Fruit fly (Drosophila melanogaster) whole organism, embryonic: Measurements from ENCODE around the gene CG44838.
A peak's percentile ranks its signal among the peaks of the same experiment; 100 is the strongest.

Experiments
- CG10147 ChIP-seq: fragments of 200-800 bp; sonication (Bioruptor generic); optimal IDR thresholded peaks from 2 replicates; lab custom pipeline; 2019; ENCODE audit warnings: missing biosample characterization, mild to moderate bottlenecking, missing genetic modification characterization, moderate library complexity
- CG10959 ChIP-seq: fragments of 200-800 bp; sonication (Bioruptor generic); IDR thresholded peaks from 2 replicates; pipeline ENCODE4 v1.3.6; 2022; ENCODE audit warnings: missing biosample characterization, missing genetic modification characterization
- CG11247 ChIP-seq: fragments of 200-800 bp; sonication (Bioruptor generic); IDR thresholded peaks from 2 replicates; pipeline ENCODE4 v1.3.6; 2022; ENCODE audit warnings: missing biosample characterization, missing genetic modification characterization
- CG14014 ChIP-seq: fragments of 200-800 bp; sonication (Bioruptor generic); IDR thresholded peaks from 2 replicates; pipeline ENCODE4 v1.3.6; 2022; ENCODE audit warnings: missing biosample characterization, missing genetic modification characterization
- CG16779 ChIP-seq: fragments of 200-800 bp; sonication (Bioruptor generic); IDR thresholded peaks from 2 replicates; pipeline ENCODE4 v1.3.6; 2022; ENCODE audit warnings: missing biosample characterization, missing genetic modification characterization
- CG16813 ChIP-seq: fragments of 200-800 bp; sonication (Bioruptor generic); IDR thresholded peaks from 3 replicates; pipeline ENCODE4 v1.3.6; 2022; ENCODE audit warnings: missing biosample characterization, missing genetic modification characterization; ENCODE audit not compliant: partially characterized antibody
- CG16863 ChIP-seq: fragments of 200-800 bp; sonication (Bioruptor generic); optimal IDR thresholded peaks from 3 replicates; lab custom pipeline; 2016; ENCODE audit warnings: missing biosample characterization, missing genetic modification characterization
- CG17568 ChIP-seq: fragments of 200-800 bp; sonication (Bioruptor generic); optimal IDR thresholded peaks from 2 replicates; lab custom pipeline; 2018; ENCODE audit warnings: missing biosample characterization, mild to moderate bottlenecking, missing genetic modification characterization, moderate library complexity
- CG2199 ChIP-seq: fragments of 200-800 bp; sonication (Bioruptor generic); IDR thresholded peaks from 3 replicates; pipeline ENCODE4 v1.3.6; 2022; ENCODE audit warnings: missing biosample characterization, missing genetic modification characterization
- CG3065 ChIP-seq: fragments of 200-800 bp; sonication (Bioruptor generic); optimal IDR thresholded peaks from 2 replicates; lab custom pipeline; 2016; ENCODE audit warnings: missing biosample characterization, missing genetic modification characterization
- CG32767 ChIP-seq: fragments of 200-800 bp; sonication (Bioruptor generic); IDR thresholded peaks from 2 replicates; pipeline ENCODE4 v1.3.6; 2022; ENCODE audit warnings: missing biosample characterization, missing genetic modification characterization
- CG42726 ChIP-seq: fragments of 200-800 bp; sonication (Bioruptor generic); IDR thresholded peaks from 2 replicates; pipeline ENCODE4 v1.3.6; 2022; ENCODE audit warnings: missing biosample characterization, missing genetic modification characterization; ENCODE audit not compliant: partially characterized antibody
- CG6813 ChIP-seq: fragments of 200-800 bp; sonication (Bioruptor generic); optimal IDR thresholded peaks from 2 replicates; lab custom pipeline; 2017; ENCODE audit warnings: missing biosample characterization, missing genetic modification characterization, mild to moderate bottlenecking, moderate library complexity, missing genetic modification reagents
- CG8944 ChIP-seq: fragments of 200-800 bp; sonication (Bioruptor generic); optimal IDR thresholded peaks from 3 replicates; lab custom pipeline; 2016; ENCODE audit warnings: missing biosample characterization, missing genetic modification characterization
- CG9215 ChIP-seq: fragments of 200-800 bp; sonication (Bioruptor generic); IDR thresholded peaks from 2 replicates; pipeline ENCODE4 v1.3.6; 2022; ENCODE audit warnings: missing biosample characterization, missing genetic modification characterization
- CG9797 ChIP-seq: fragments of 200-800 bp; sonication (Bioruptor generic); optimal IDR thresholded peaks from 3 replicates; lab custom pipeline; 2018; ENCODE audit warnings: missing biosample characterization, mild to moderate bottlenecking, missing genetic modification characterization
- Dek ChIP-seq: fragments of 200-800 bp; sonication (Bioruptor generic); optimal IDR thresholded peaks from 3 replicates; lab custom pipeline; 2019; ENCODE audit warnings: missing biosample characterization, mild to moderate bottlenecking, missing genetic modification characterization, moderate library complexity
- Elba2 ChIP-seq: fragments of 200-800 bp; sonication (Bioruptor generic); optimal IDR thresholded peaks from 3 replicates; lab custom pipeline; 2016; ENCODE audit warnings: missing biosample characterization, missing genetic modification characterization
- HLH3B ChIP-seq: fragments of 200-800 bp; sonication (Bioruptor generic); IDR thresholded peaks from 2 replicates; pipeline ENCODE4 v1.3.6; 2022; ENCODE audit warnings: missing biosample characterization, missing genetic modification characterization
- Mad ChIP-seq: fragments of 200-800 bp; sonication (Bioruptor generic); optimal IDR thresholded peaks from 2 replicates; lab custom pipeline; 2016; ENCODE audit warnings: missing biosample characterization, missing genetic modification characterization
- Oli ChIP-seq: fragments of 200-800 bp; sonication (Bioruptor generic); optimal IDR thresholded peaks from 2 replicates; lab custom pipeline; 2018; ENCODE audit warnings: missing biosample characterization, mild to moderate bottlenecking, missing genetic modification characterization, moderate library complexity
- PHDP ChIP-seq: fragments of 200-800 bp; sonication (Bioruptor generic); optimal IDR thresholded peaks from 3 replicates; lab custom pipeline; 2018; ENCODE audit warnings: missing biosample characterization, mild to moderate bottlenecking, missing genetic modification characterization, moderate library complexity
- Side ChIP-seq: fragments of 200-800 bp; sonication (Bioruptor generic); optimal IDR thresholded peaks from 2 replicates; lab custom pipeline; 2016; ENCODE audit warnings: missing biosample characterization, missing genetic modification characterization
- Sry-δ ChIP-seq: fragments of 200-800 bp; sonication (Bioruptor generic); optimal IDR thresholded peaks from 2 replicates; lab custom pipeline; 2016; ENCODE audit warnings: missing biosample characterization, missing genetic modification characterization
- Stat92E ChIP-seq, 3 experiments: fragments of >200 bp in 2 of 3; fragments of 200-800 bp in 1 of 3; sonication (Bioruptor generic) in 1 of 3; optimal IDR thresholded peaks; 2 replicates each; lab custom pipeline; 2017 to 2019; ENCODE audit warnings: missing biosample characterization in 3 of 3, missing genetic modification characterization in 3 of 3, mild to moderate bottlenecking in 1 of 3, moderate library complexity in 1 of 3
- btn ChIP-seq: fragments of 200-800 bp; sonication (Bioruptor generic); optimal IDR thresholded peaks from 2 replicates; lab custom pipeline; 2016; ENCODE audit warnings: missing biosample characterization, missing genetic modification characterization
- crol ChIP-seq: fragments of 200-800 bp; sonication (Bioruptor generic); IDR thresholded peaks from 2 replicates; pipeline ENCODE4 v1.3.6; 2022; ENCODE audit warnings: missing biosample characterization, missing genetic modification characterization
- cwo ChIP-seq: fragments of 200-800 bp; sonication (Bioruptor generic); optimal IDR thresholded peaks from 3 replicates; lab custom pipeline; 2017; ENCODE audit warnings: missing biosample characterization, missing genetic modification characterization, mild to moderate bottlenecking, moderate library complexity, missing genetic modification reagents
- dm ChIP-seq: fragments of 200-800 bp; sonication (Bioruptor generic); optimal IDR thresholded peaks from 3 replicates; lab custom pipeline; 2016; ENCODE audit warnings: missing biosample characterization, missing genetic modification characterization
- fd3F ChIP-seq: fragments of 200-800 bp; sonication (Bioruptor generic); optimal IDR thresholded peaks from 2 replicates; lab custom pipeline; 2018; ENCODE audit warnings: missing biosample characterization, mild to moderate bottlenecking, missing genetic modification characterization, moderate library complexity
- fd64A ChIP-seq: fragments of 200-800 bp; sonication (Bioruptor generic); optimal IDR thresholded peaks from 3 replicates; lab custom pipeline; 2018; ENCODE audit warnings: missing biosample characterization, mild to moderate bottlenecking, missing genetic modification characterization
- ftz-f1 ChIP-seq: fragments of 200-800 bp; sonication (Bioruptor generic); optimal IDR thresholded peaks from 2 replicates; lab custom pipeline; 2016; ENCODE audit warnings: missing biosample characterization, missing genetic modification characterization
- gcm2 ChIP-seq: fragments of 200-800 bp; sonication (Bioruptor generic); optimal IDR thresholded peaks from 2 replicates; lab custom pipeline; 2016; ENCODE audit warnings: missing biosample characterization, missing genetic modification characterization
- grn ChIP-seq: fragments of 200-800 bp; sonication (Bioruptor generic); optimal IDR thresholded peaks from 3 replicates; lab custom pipeline; 2017; ENCODE audit warnings: missing biosample characterization, missing genetic modification characterization
- ind ChIP-seq: fragments of 200-800 bp; sonication (Bioruptor generic); optimal IDR thresholded peaks from 3 replicates; lab custom pipeline; 2016; ENCODE audit warnings: missing biosample characterization, missing genetic modification characterization
- jumu ChIP-seq: fragments of 200-800 bp; sonication (Bioruptor generic); optimal IDR thresholded peaks from 3 replicates; lab custom pipeline; 2016; ENCODE audit warnings: missing biosample characterization, missing genetic modification characterization
- lov ChIP-seq, 2 experiments: fragments of 200-800 bp in 1 of 2; fragments of >200 bp in 1 of 2; sonication (Bioruptor generic) in 1 of 2; IDR thresholded peaks in 1 of 2; optimal IDR thresholded peaks in 1 of 2; 2 replicates in 1 of 2; 3 replicates in 1 of 2; pipeline versions ENCODE4 v1.3.6 to Lab custom; 2017 to 2022; ENCODE audit warnings: missing biosample characterization in 1 of 2, missing genetic modification characterization in 1 of 2
- pita ChIP-seq: fragments of 200-800 bp; sonication (Bioruptor generic); optimal IDR thresholded peaks from 2 replicates; lab custom pipeline; 2017; ENCODE audit warnings: missing biosample characterization, mild to moderate bottlenecking, missing genetic modification characterization
- rib ChIP-seq: fragments of 200-800 bp; sonication (Bioruptor generic); IDR thresholded peaks from 2 replicates; pipeline ENCODE4 v1.3.6; 2022; ENCODE audit warnings: missing biosample characterization, missing genetic modification characterization
- sim ChIP-seq: fragments of 200-800 bp; sonication (Bioruptor generic); IDR thresholded peaks from 2 replicates; pipeline ENCODE4 v1.3.6; 2022; ENCODE audit warnings: missing biosample characterization, missing genetic modification characterization
- sima ChIP-seq: fragments of 200-800 bp; sonication (Bioruptor generic); optimal IDR thresholded peaks from 2 replicates; lab custom pipeline; 2016; ENCODE audit warnings: missing biosample characterization, missing genetic modification characterization
- sna ChIP-seq: fragments of 200-800 bp; sonication (Bioruptor generic); IDR thresholded peaks from 2 replicates; pipeline ENCODE4 v1.3.6; 2022; ENCODE audit warnings: missing biosample characterization, missing genetic modification characterization; ENCODE audit not compliant: partially characterized antibody
- so ChIP-seq: fragments of 200-800 bp; sonication (Bioruptor generic); IDR thresholded peaks from 3 replicates; pipeline ENCODE4 v1.3.6; 2022; ENCODE audit warnings: missing biosample characterization, missing genetic modification characterization
- sob ChIP-seq: fragments of 200-800 bp; sonication (Bioruptor generic); IDR thresholded peaks from 2 replicates; pipeline ENCODE4 v1.3.6; 2022; ENCODE audit warnings: missing biosample characterization, missing genetic modification characterization
- tgo ChIP-seq: fragments of 200-800 bp; sonication (Bioruptor generic); IDR thresholded peaks from 3 replicates; pipeline ENCODE4 v1.3.6; 2022; ENCODE audit warnings: missing biosample characterization, missing genetic modification characterization
- usp ChIP-seq: fragments of >200 bp; optimal IDR thresholded peaks from 2 replicates; lab custom pipeline; 2017; ENCODE audit warnings: missing biosample characterization, missing genetic modification characterization
- z ChIP-seq: fragments of 200-800 bp; sonication (Bioruptor generic); IDR thresholded peaks from 3 replicates; pipeline ENCODE4 v1.3.6; 2022; ENCODE audit warnings: missing biosample characterization, missing genetic modification characterization
- zen ChIP-seq: fragments of 200-800 bp; sonication (Bioruptor generic); optimal IDR thresholded peaks from 3 replicates; lab custom pipeline; 2018; ENCODE audit warnings: missing biosample characterization, mild to moderate bottlenecking, missing genetic modification characterization, moderate library complexity
- zfh2 ChIP-seq: fragments of 200-800 bp; sonication (Bioruptor generic); optimal IDR thresholded peaks from 2 replicates; lab custom pipeline; 2016; ENCODE audit warnings: missing biosample characterization, missing genetic modification characterization

Gene CG44838

dm6 chr3L:9426656-9427294 lies 34.1 kb upstream of the CG44838 start, which contains the start of the genes Atat and Shc (continued):
- TF ChIP-seq Sry-δ (GFP tag; lab: Kevin White, UChicago), result peak; percentile 100
- no peak for TF ChIP-seq lov (optimal IDR thresholded peaks at IDR 0.05; lab: Kevin White, UChicago)
- TF ChIP-seq lov (GFP tag; IDR thresholded peaks at IDR 0.05; lab: Robert Waterston, UW), result peak; percentile 99
- TF ChIP-seq CG32767 (GFP tag; lab: Robert Waterston, UW), result peak; percentile 98
- TF ChIP-seq fd64A (GFP tag; lab: Kevin White, UChicago), result peak; percentile 89
- TF ChIP-seq gcm2 (GFP tag; lab: Kevin White, UChicago), result peak; percentile 97
- peak; percentile 99 for TF ChIP-seq Dek
- TF ChIP-seq Oli (tag; lab: Kevin White, UChicago), result peak; percentile 98
- TF ChIP-seq CG3065 (GFP tag; lab: Kevin White, UChicago), result peak; percentile 98
- no peak for TF ChIP-seq pita
- TF ChIP-seq btn (GFP tag; lab: Kevin White, UChicago), result peak; percentile 98
- peak; percentile 94 for TF ChIP-seq ftz-f1 (GFP tag; lab: Kevin White, UChicago)
- peak; percentile 98 for TF ChIP-seq so (GFP tag; lab: Robert Waterston, UW)
- TF ChIP-seq CG10959 (GFP tag; lab: Robert Waterston, UW), result peak; percentile 99
- peak; percentile 92 for TF ChIP-seq sna
- TF ChIP-seq rib, result peak; percentile 99
- peak; percentile 99 for TF ChIP-seq CG10147
- peak; percentile 99 for TF ChIP-seq CG16863 (GFP tag; lab: Kevin White, UChicago)
- TF ChIP-seq CG17568 (GFP tag; lab: Kevin White, UChicago), result peak; percentile 95
- TF ChIP-seq Mad, result peak; percentile 99
- TF ChIP-seq tgo (GFP tag; lab: Robert Waterston, UW), result peak; percentile 100
- TF ChIP-seq cwo (GFP tag; lab: Kevin White, UChicago), result peak; percentile 96
- TF ChIP-seq PHDP, result peak; percentile 98
- TF ChIP-seq grn, result peak; percentile 87
- 0 out of 2 replicates have a peak, but pooled peaks have one; percentile 65 for TF ChIP-seq CG42726 (GFP tag; lab: Robert Waterston, UW)
- TF ChIP-seq CG2199 (GFP tag; lab: Robert Waterston, UW), result peak; percentile 99
- TF ChIP-seq CG16779 (GFP tag; lab: Robert Waterston, UW), result peak; percentile 98
- TF ChIP-seq CG8944 (GFP tag; lab: Kevin White, UChicago), result peak; percentile 100
- TF ChIP-seq HLH3B (GFP tag; lab: Robert Waterston, UW), result peak; percentile 100
- peak; percentile 99 for TF ChIP-seq Side (GFP tag; lab: Kevin White, UChicago)
- TF ChIP-seq ind (GFP tag; lab: Kevin White, UChicago), result peak; percentile 100
- peak; percentile 100 for TF ChIP-seq CG9797 (GFP tag; lab: Kevin White, UChicago)
- peak in 1 of 3 experiments; percentile 90 for TF ChIP-seq Stat92E (GFP tag; optimal IDR thresholded peaks at IDR 0.05; lab: Kevin White, UChicago)
- TF ChIP-seq fd3F (GFP tag; lab: Kevin White, UChicago), result peak; percentile 99
- TF ChIP-seq Elba2, result peak; percentile 96
- TF ChIP-seq sim (GFP tag; lab: Robert Waterston, UW), result peak; percentile 95
- TF ChIP-seq zfh2 (GFP tag; lab: Kevin White, UChicago), result peak; percentile 100
- peak; percentile 100 for TF ChIP-seq jumu (GFP tag; lab: Kevin White, UChicago)
- no peak for TF ChIP-seq usp (GFP tag; lab: Kevin White, UChicago)
- peak; percentile 96 for TF ChIP-seq CG6813 (GFP tag; lab: Kevin White, UChicago)
- peak; percentile 99 for TF ChIP-seq CG14014 (GFP tag; lab: Robert Waterston, UW)
- TF ChIP-seq sima, result peak; percentile 98
- peak; percentile 96 for TF ChIP-seq CG16813 (GFP tag; lab: Robert Waterston, UW)
- TF ChIP-seq CG9215 (GFP tag; lab: Robert Waterston, UW), result peak; percentile 100
- peak; percentile 99 for TF ChIP-seq zen (tag; lab: Kevin White, UChicago)
- peak; percentile 73; the same call in 2 of the 3 replicates for TF ChIP-seq z (GFP tag; lab: Robert Waterston, UW)
- TF ChIP-seq crol (GFP tag; lab: Robert Waterston, UW), result peak; percentile 85
- TF ChIP-seq dm (GFP tag; lab: Kevin White, UChicago), result peak; percentile 99
- TF ChIP-seq sob, result peak; percentile 100
- TF ChIP-seq CG11247 (GFP tag; lab: Robert Waterston, UW), result peak; percentile 100
